Worm (Caenorhabditis elegans) whole organism, mixed stage, embryonic: Measurements from ENCODE around the gene cnc-4.

Experiments
- ces-1 ChIP-seq: fragments of 150-350 bp; optimal IDR thresholded peaks from 2 replicates; lab custom pipeline; 2014; ENCODE audit warnings: missing biosample characterization, missing genetic modification reagents, missing genetic modification characterization
- lsy-2 ChIP-seq: fragments of 150-350 bp; optimal IDR thresholded peaks from 2 replicates; lab custom pipeline; 2014; ENCODE audit warnings: missing biosample characterization, missing genetic modification characterization
- mep-1 ChIP-seq: fragments of 150-350 bp; optimal IDR thresholded peaks from 2 replicates; lab custom pipeline; 2017; ENCODE audit warnings: missing biosample characterization, missing genetic modification reagents, missing genetic modification characterization, inconsistent platforms
- snpc-4 ChIP-seq: fragments of 150-350 bp; optimal IDR thresholded peaks from 2 replicates; lab custom pipeline; 2014; ENCODE audit warnings: missing biosample characterization, missing genetic modification characterization
- unc-62 ChIP-seq: fragments of 150-350 bp; optimal IDR thresholded peaks from 2 replicates; lab custom pipeline; 2014; ENCODE audit warnings: missing biosample characterization, missing genetic modification reagents, missing genetic modification characterization
- ztf-11 ChIP-seq: fragments of 150-350 bp; optimal IDR thresholded peaks from 2 replicates; lab custom pipeline; 2014; ENCODE audit warnings: missing biosample characterization, missing genetic modification characterization

DNA sequence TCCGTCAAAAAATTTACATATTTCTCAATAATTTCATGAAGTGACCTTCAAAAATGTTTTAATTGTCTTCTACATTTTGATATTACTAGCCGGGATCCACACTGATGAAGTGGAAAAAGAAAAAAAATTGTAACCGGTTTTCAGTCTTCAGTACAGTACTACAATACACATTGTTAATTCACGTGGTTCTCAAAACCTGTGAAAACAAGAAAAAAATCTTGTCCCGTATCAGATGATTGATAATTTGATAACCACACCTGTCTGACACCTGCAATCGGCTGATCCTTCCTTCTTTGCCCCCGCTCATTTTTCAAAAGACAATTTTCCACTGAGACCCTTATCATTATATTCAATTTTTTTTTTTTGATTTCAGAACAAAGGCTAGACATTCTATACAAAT lies 8.2 kb upstream of the cnc-4 start, which contains the start of gene R09B5.11:
- TF ChIP-seq ces-1 (no peak), lsy-2 (tag; lab: Kevin White, UChicago) (no peak), unc-62 (GFP tag; lab: Kevin White, UChicago) (no peak), snpc-4 (tag; lab: Kevin White, UChicago) (no peak), mep-1 (tag; lab: Kevin White, UChicago) (no peak), ztf-11 (tag; lab: Kevin White, UChicago) (no peak)
